Worm (Caenorhabditis elegans) whole organism, late embryonic: ENCODE data around the gene F01F1.14.

Experiments used
- K02D7.2 ChIP-seq: sonication (generic microtip); optimal IDR thresholded peaks from 2 replicates; lab custom pipeline; 2017; ENCODE audit warnings: mild to moderate bottlenecking, missing genetic modification characterization, missing compliant biosample characterization
- K09A11.1 ChIP-seq: sonication (generic microtip); optimal IDR thresholded peaks from 2 replicates; lab custom pipeline; 2017; ENCODE audit warnings: antibody characterized with exemption, mild to moderate bottlenecking, missing genetic modification characterization, missing compliant biosample characterization; ENCODE audit not compliant: insufficient read depth
- ama-1 ChIP-seq: fragments of 150-350 bp; optimal IDR thresholded peaks from 2 replicates; lab custom pipeline; 2014
- ceh-30 ChIP-seq: fragments of 150-350 bp; optimal IDR thresholded peaks from 2 replicates; lab custom pipeline; 2014; ENCODE audit warnings: missing biosample characterization, missing genetic modification characterization
- ceh-48 ChIP-seq: sonication (generic microtip); optimal IDR thresholded peaks from 2 replicates; lab custom pipeline; 2016; ENCODE audit warnings: missing genetic modification characterization, inconsistent platforms, missing compliant biosample characterization
- ets-4 ChIP-seq: sonication (generic microtip); optimal IDR thresholded peaks from 2 replicates; lab custom pipeline; 2016; ENCODE audit warnings: missing genetic modification characterization, missing compliant biosample characterization
- fkh-10 ChIP-seq: fragments of 150-350 bp; optimal IDR thresholded peaks from 2 replicates; lab custom pipeline; 2014; ENCODE audit warnings: missing biosample characterization, missing genetic modification reagents, missing genetic modification characterization
- madf-2 ChIP-seq: sonication (generic microtip); optimal IDR thresholded peaks from 2 replicates; lab custom pipeline; 2017; ENCODE audit warnings: missing genetic modification characterization, missing compliant biosample characterization
- mec-3 ChIP-seq: sonication (generic microtip); optimal IDR thresholded peaks from 2 replicates; lab custom pipeline; 2016; ENCODE audit warnings: borderline replicate concordance, missing genetic modification characterization, missing compliant biosample characterization
- pqm-1 ChIP-seq: sonication (generic microtip); optimal IDR thresholded peaks from 2 replicates; lab custom pipeline; 2016; ENCODE audit warnings: missing genetic modification characterization, missing compliant biosample characterization
- zip-5 ChIP-seq: sonication (generic microtip); optimal IDR thresholded peaks from 2 replicates; lab custom pipeline; 2016; ENCODE audit warnings: missing genetic modification characterization, missing compliant biosample characterization

DNA sequence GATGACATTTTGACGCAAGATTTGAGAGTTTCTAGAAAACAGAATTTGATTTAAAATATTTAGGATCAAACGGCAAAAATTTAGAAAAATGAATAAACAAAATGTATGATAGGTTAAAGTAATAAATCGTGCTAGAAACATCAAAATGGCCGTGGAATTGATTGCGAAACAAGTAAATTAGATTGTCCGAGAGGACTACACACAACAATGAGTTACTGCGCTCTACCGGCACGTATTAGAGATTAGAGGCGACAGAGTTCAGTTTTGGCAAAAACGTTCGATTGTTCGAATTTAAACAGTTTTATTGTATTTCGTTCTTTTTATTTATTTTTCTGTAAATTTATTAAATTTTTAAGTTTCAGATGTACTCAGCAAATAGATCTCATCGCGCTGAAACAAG is 43.0 kb upstream of the F01F1.14 start, which contains the start of the genes dnc-2 and bcl-7:
- TF ChIP-seq K09A11.1 (tag; lab: Kevin White, UChicago), result no peak
- TF ChIP-seq fkh-10 (GFP tag; lab: Kevin White, UChicago), result no peak
- no peak for TF ChIP-seq zip-5 (tag; lab: Kevin White, UChicago)
- TF ChIP-seq K02D7.2 (tag; lab: Kevin White, UChicago), result no peak
- no peak for TF ChIP-seq ceh-48 (tag; lab: Kevin White, UChicago)
- no peak for TF ChIP-seq mec-3 (tag; lab: Kevin White, UChicago)
- no peak for TF ChIP-seq ama-1 (lab: Kevin White, UChicago)
- TF ChIP-seq madf-2 (tag; lab: Kevin White, UChicago), result no peak
- no peak for TF ChIP-seq pqm-1 (tag; lab: Kevin White, UChicago)
- no peak for TF ChIP-seq ets-4 (tag; lab: Kevin White, UChicago)
- TF ChIP-seq ceh-30 (tag; lab: Kevin White, UChicago), result no peak
